Worm (Caenorhabditis elegans) whole organism, L1 larva: ENCODE results near the gene sup-18.

Source experiments
- C16A3.4 ChIP-seq: fragments of 150-350 bp; optimal IDR thresholded peaks from 2 replicates; lab custom pipeline; 2014; ENCODE audit warnings: missing biosample characterization, missing genetic modification characterization
- lin-39 ChIP-seq: fragments of 150-350 bp; optimal IDR thresholded peaks from 2 replicates; lab custom pipeline; 2014; ENCODE audit warnings: missing biosample characterization, missing genetic modification reagents, missing genetic modification characterization
- nhr-11 ChIP-seq: fragments of 150-350 bp; optimal IDR thresholded peaks from 2 replicates; lab custom pipeline; 2014; ENCODE audit warnings: missing biosample characterization, missing genetic modification characterization
- unc-62 ChIP-seq: fragments of 150-350 bp; optimal IDR thresholded peaks from 2 replicates; lab custom pipeline; 2014; ENCODE audit warnings: missing biosample characterization, missing genetic modification reagents, missing genetic modification characterization

DNA sequence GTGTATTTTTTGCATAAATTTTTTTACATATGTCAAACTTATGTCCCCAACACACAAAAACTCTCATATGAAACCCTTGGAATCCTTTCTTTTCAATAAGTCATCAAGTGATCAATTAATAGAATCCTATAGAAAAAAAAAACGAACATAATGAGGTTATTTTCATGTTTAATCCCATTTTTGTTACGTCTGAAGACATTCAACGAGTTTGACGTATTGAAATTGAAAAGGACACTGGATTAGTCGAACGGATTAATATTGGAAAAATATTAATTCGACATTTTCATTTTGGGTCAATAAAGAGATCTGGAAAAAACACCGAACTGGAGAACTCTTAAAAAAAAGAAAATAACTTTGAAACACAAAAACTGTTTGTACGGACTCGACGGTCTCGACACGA lies 46.2 kb downstream of the sup-18 start:
- no peak for TF ChIP-seq C16A3.4
- TF ChIP-seq nhr-11 (tag; lab: Kevin White, UChicago) = no peak
- no peak for TF ChIP-seq lin-39 (tag; lab: Kevin White, UChicago)
- no peak for TF ChIP-seq unc-62 (GFP tag; lab: Kevin White, UChicago)
